Worm (Caenorhabditis elegans): ENCODE data around the gene nspg-9.
A peak's percentile ranks its signal among the peaks of the same experiment; 100 is the strongest.

The nspg-9 gene

DNA sequence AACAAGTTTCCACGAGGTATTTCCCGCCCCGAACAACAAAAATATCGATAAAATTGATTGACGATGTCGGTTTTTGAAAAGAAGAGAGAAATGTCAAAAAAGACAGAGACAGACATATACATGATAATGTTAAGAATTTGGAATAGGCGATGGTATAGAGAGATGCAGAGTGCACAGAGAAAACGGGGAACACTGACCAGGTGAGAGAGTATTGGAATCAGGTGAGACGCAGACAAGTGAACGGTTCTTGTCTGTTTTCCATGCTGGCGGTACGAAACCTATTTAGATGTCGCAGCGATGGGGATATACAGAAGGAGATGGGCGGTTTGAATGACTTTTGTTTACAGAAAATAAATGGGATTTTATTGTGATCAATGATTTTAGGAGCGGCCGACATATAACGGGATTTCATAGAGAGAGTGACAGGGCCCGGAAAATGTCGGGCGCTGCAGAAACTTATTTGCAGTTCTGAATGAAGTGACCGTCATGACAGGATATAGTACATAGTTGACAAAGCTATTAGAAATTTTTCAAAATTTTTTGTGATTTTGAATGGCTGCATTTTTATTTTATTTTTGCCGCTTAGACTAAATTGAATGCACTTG is 11.4 kb upstream of the nspg-9 start:
- TF ChIP-seq hmbx-1 (tag; optimal IDR thresholded peaks at IDR 0.05): no peak
- TF ChIP-seq ama-1 (optimal IDR thresholded peaks at IDR 0.05): no peak
- TF ChIP-seq tbx-11 (GFP tag; IDR thresholded peaks at IDR 0.05): no peak
- TF ChIP-seq ceh-13 (GFP tag; optimal IDR thresholded peaks at IDR 0.05): no peak
- no peak for TF ChIP-seq hnd-1 (tag; optimal IDR thresholded peaks at IDR 0.05)
- TF ChIP-seq scrt-1 (GFP tag; IDR thresholded peaks at IDR 0.05): no peak
- TF ChIP-seq tra-4 (tag; optimal IDR thresholded peaks at IDR 0.05): no peak
- no peak for TF ChIP-seq tbx-37 (GFP tag; conservative IDR thresholded peaks at IDR 0.05)
- no peak for TF ChIP-seq sea-1 (GFP tag; conservative IDR thresholded peaks at IDR 0.05)
- no peak for TF ChIP-seq F13C5.2 (tag; optimal IDR thresholded peaks at IDR 0.05)
- TF ChIP-seq hmg-4 (GFP tag; optimal IDR thresholded peaks at IDR 0.05): no peak
- no peak for TF ChIP-seq ceh-36 (tag; optimal IDR thresholded peaks at IDR 0.05)
- TF ChIP-seq aly-1 (tag; optimal IDR thresholded peaks at IDR 0.05): no peak
- no peak for TF ChIP-seq ets-7 (tag; optimal IDR thresholded peaks at IDR 0.05)
- no peak for TF ChIP-seq flt-1 (GFP tag; IDR thresholded peaks at IDR 0.05)
- no peak for TF ChIP-seq B0310.2 (tag; optimal IDR thresholded peaks at IDR 0.05)
- TF ChIP-seq pes-1 (GFP tag; IDR thresholded peaks at IDR 0.05): no peak

DNA sequence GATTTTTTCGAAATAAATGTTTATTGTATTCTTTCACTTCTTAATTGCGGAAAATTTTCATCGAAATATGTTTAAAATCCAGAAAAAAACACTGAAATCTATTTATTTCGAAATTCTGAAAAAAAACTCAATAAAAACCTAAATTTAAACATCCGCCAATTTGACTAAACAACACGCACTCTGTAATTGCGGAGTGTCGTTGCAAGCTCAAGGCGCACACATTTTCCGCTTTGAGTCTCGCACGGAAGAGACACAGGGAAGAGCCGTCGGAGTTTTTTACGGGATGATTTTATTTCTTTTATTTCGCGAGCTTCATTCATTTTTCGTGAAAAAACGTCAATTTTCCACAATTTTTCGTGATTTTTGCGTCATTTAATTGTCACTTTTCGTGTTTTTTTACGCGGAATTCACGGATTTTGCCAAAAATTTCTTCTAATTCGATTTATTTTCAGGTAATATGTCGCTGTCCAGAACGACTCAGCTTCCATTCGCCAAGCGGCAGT is 7.4 kb downstream of the nspg-9 start, which contains the start of gene dld-1:
Gene dld-1 (plus strand): TSS at position 453 of the 503 bp plus-strand sequence.
- TF ChIP-seq tra-4 (tag; optimal IDR thresholded peaks at IDR 0.05): no peak
- no peak for TF ChIP-seq ceh-36 (tag; optimal IDR thresholded peaks at IDR 0.05)
- TF ChIP-seq hmg-4 (GFP tag; optimal IDR thresholded peaks at IDR 0.05): no peak
- peak; percentile 90 for TF ChIP-seq F13C5.2 (tag; optimal IDR thresholded peaks at IDR 0.05)
- TF ChIP-seq ceh-13 (GFP tag; optimal IDR thresholded peaks at IDR 0.05): no peak
- no peak for TF ChIP-seq sea-1 (GFP tag; conservative IDR thresholded peaks at IDR 0.05)

DNA sequence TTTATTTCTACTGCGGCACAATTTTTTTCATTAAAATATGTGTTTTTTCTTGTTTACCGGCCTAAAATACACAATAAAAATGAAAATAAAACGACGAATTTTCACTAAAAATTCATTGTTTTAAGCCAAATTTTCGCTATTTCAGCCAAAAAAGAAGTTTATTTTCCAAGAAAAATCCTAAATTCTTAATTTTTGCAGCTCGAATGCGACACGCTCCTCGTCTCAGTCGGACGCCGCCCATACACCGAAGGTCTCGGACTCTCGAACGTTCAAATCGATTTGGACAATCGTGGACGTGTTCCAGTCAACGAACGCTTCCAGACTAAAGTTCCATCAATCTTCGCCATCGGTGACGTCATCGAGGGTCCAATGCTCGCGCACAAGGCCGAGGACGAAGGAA is 9.3 kb downstream of the nspg-9 start:
- TF ChIP-seq aly-1 (tag; optimal IDR thresholded peaks at IDR 0.05): no peak
- TF ChIP-seq tbx-11 (GFP tag; IDR thresholded peaks at IDR 0.05): no peak
- TF ChIP-seq hmbx-1 (tag; optimal IDR thresholded peaks at IDR 0.05): no peak
- TF ChIP-seq ets-7 (tag; optimal IDR thresholded peaks at IDR 0.05): no peak
- no peak for TF ChIP-seq ceh-36 (tag; optimal IDR thresholded peaks at IDR 0.05)
- TF ChIP-seq tbx-37 (GFP tag; conservative IDR thresholded peaks at IDR 0.05): no peak
- no peak for TF ChIP-seq B0310.2 (tag; optimal IDR thresholded peaks at IDR 0.05)
- TF ChIP-seq scrt-1 (GFP tag; IDR thresholded peaks at IDR 0.05): no peak
- TF ChIP-seq pes-1 (GFP tag; IDR thresholded peaks at IDR 0.05): no peak
- no peak for TF ChIP-seq F13C5.2 (tag; optimal IDR thresholded peaks at IDR 0.05)
- no peak for TF ChIP-seq hnd-1 (tag; optimal IDR thresholded peaks at IDR 0.05)
- no peak for TF ChIP-seq flt-1 (GFP tag; IDR thresholded peaks at IDR 0.05)
- no peak for TF ChIP-seq hmg-4 (GFP tag; optimal IDR thresholded peaks at IDR 0.05)
- TF ChIP-seq tra-4 (tag; optimal IDR thresholded peaks at IDR 0.05): no peak
- TF ChIP-seq ceh-13 (GFP tag; optimal IDR thresholded peaks at IDR 0.05): no peak

DNA sequence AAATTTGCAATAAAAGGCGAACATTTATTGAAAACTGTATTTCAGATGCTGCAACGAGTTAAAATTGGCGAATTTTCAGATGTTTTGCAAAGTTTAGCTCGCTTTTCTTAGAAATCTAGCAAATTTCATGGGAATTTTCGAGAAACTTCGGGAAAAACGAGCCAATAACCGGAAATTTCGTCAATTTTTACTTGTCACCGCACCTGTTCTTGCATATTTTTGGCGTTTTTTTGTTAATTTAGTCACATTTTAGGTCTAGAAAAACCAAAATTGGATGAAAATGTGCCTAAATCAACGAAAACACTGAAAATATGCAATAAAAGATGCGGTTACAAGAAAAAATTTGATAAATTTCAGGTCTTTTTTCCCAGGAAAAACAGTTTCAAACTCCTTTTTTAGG is 10.1 kb downstream of the nspg-9 start:
- no peak for TF ChIP-seq scrt-1 (GFP tag; IDR thresholded peaks at IDR 0.05)
- TF ChIP-seq hnd-1 (tag; optimal IDR thresholded peaks at IDR 0.05): no peak
- TF ChIP-seq tbx-37 (GFP tag; conservative IDR thresholded peaks at IDR 0.05): no peak
- no peak for TF ChIP-seq sea-1 (GFP tag; conservative IDR thresholded peaks at IDR 0.05)
- no peak for TF ChIP-seq F13C5.2 (tag; optimal IDR thresholded peaks at IDR 0.05)
- no peak for TF ChIP-seq hmbx-1 (tag; optimal IDR thresholded peaks at IDR 0.05)
- no peak for TF ChIP-seq B0310.2 (tag; optimal IDR thresholded peaks at IDR 0.05)
- no peak for TF ChIP-seq aly-1 (tag; optimal IDR thresholded peaks at IDR 0.05)
- TF ChIP-seq tra-4 (tag; optimal IDR thresholded peaks at IDR 0.05): no peak
- no peak for TF ChIP-seq ceh-36 (tag; optimal IDR thresholded peaks at IDR 0.05)
- no peak for TF ChIP-seq ama-1 (optimal IDR thresholded peaks at IDR 0.05)
- no peak for TF ChIP-seq ets-7 (tag; optimal IDR thresholded peaks at IDR 0.05)
- TF ChIP-seq ceh-13 (GFP tag; optimal IDR thresholded peaks at IDR 0.05): no peak

DNA sequence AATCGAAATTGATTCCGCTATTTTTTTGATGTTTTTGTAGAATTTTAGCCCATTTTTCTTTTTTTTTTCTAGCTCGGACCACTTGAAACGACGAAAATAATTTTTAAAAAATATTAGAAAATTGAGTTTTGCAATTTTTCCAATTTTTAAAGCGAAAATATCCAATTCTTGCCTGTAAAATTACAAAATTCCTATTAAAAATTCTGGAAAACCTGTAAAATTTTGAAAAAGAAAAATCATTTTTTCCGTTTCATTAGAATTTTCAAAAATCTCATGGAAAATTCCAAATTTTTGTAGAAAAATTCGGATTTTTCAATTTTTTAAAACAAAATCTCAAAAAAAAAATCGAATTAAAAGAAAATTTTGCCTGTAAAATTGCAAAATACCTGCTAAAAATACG is 12.3 kb downstream of the nspg-9 start:
- TF ChIP-seq B0310.2 (tag; optimal IDR thresholded peaks at IDR 0.05) (no peak), flt-1 (GFP tag; IDR thresholded peaks at IDR 0.05) (no peak), hnd-1 (tag; optimal IDR thresholded peaks at IDR 0.05) (no peak), aly-1 (tag; optimal IDR thresholded peaks at IDR 0.05) (no peak), tbx-11 (GFP tag; IDR thresholded peaks at IDR 0.05) (no peak), hmbx-1 (tag; optimal IDR thresholded peaks at IDR 0.05) (no peak), ceh-13 (GFP tag; optimal IDR thresholded peaks at IDR 0.05) (no peak), F13C5.2 (tag; optimal IDR thresholded peaks at IDR 0.05) (no peak), sea-1 (GFP tag; conservative IDR thresholded peaks at IDR 0.05) (no peak), tbx-37 (GFP tag; conservative IDR thresholded peaks at IDR 0.05) (no peak), ama-1 (optimal IDR thresholded peaks at IDR 0.05) (no peak), tra-4 (tag; optimal IDR thresholded peaks at IDR 0.05) (no peak), hmg-4 (GFP tag; optimal IDR thresholded peaks at IDR 0.05) (no peak), pes-1 (GFP tag; IDR thresholded peaks at IDR 0.05) (no peak), ets-7 (tag; optimal IDR thresholded peaks at IDR 0.05) (no peak), scrt-1 (GFP tag; IDR thresholded peaks at IDR 0.05) (no peak)

DNA sequence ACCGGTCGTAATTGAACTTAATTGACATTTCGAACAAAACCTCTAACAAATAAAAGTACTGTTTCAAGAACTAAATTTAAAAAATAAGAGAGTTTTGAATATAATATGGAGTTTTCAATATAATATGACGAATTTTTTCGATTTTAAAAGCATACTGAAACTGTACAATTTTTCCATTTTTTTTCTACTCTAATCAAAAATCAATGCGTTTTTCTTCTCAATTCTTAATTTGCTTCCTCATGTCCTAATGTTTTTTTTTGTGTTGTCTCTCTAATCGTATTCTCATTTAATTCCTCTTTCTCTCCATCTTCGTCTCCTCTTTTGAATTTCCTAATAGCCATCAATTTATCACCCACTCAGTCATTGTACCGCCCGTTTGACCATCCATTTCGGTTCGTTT is 25.3 kb downstream of the nspg-9 start, which contains the start of gene Y57G11A.4:
Gene Y57G11A.4 (plus strand): TSS at position 301 of the 400 bp plus-strand sequence.
- TF ChIP-seq ceh-36 (tag; optimal IDR thresholded peaks at IDR 0.05) (no peak), flt-1 (GFP tag; IDR thresholded peaks at IDR 0.05) (no peak), sea-1 (GFP tag; conservative IDR thresholded peaks at IDR 0.05) (no peak), tra-4 (tag; optimal IDR thresholded peaks at IDR 0.05) (no peak), ama-1 (optimal IDR thresholded peaks at IDR 0.05) (no peak), scrt-1 (GFP tag; IDR thresholded peaks at IDR 0.05) (no peak), F13C5.2 (tag; optimal IDR thresholded peaks at IDR 0.05) (no peak), B0310.2 (tag; optimal IDR thresholded peaks at IDR 0.05) (no peak), hmbx-1 (tag; optimal IDR thresholded peaks at IDR 0.05) (no peak), tbx-11 (GFP tag; IDR thresholded peaks at IDR 0.05) (no peak)

DNA sequence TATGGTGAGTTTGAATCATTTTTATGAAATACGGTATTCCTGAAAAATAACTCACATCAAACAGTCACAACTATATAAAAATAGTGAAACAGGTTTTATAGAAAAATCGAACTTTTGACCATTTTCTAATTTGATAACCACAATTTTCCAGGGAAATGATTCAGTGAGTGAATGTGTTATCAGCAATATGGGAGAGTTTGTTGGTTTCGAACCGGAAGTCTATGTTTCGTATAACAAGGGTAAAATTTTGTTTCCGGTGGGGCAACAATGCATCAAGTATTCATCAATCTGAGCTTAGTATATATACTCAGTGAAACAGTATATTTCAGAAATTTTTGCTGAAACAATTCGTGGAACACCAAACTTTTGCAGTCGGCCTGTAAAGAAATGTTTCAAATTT is 26.7 kb downstream of the nspg-9 start:
- TF ChIP-seq hnd-1 (tag; optimal IDR thresholded peaks at IDR 0.05): no peak
- no peak for TF ChIP-seq ets-7 (tag; optimal IDR thresholded peaks at IDR 0.05)
- no peak for TF ChIP-seq B0310.2 (tag; optimal IDR thresholded peaks at IDR 0.05)
- TF ChIP-seq scrt-1 (GFP tag; IDR thresholded peaks at IDR 0.05): no peak
- no peak for TF ChIP-seq sea-1 (GFP tag; conservative IDR thresholded peaks at IDR 0.05)
- no peak for TF ChIP-seq ceh-13 (GFP tag; optimal IDR thresholded peaks at IDR 0.05)
- TF ChIP-seq tbx-37 (GFP tag; conservative IDR thresholded peaks at IDR 0.05): no peak
- TF ChIP-seq tbx-11 (GFP tag; IDR thresholded peaks at IDR 0.05): no peak
- TF ChIP-seq aly-1 (tag; optimal IDR thresholded peaks at IDR 0.05): no peak
- no peak for TF ChIP-seq ama-1 (optimal IDR thresholded peaks at IDR 0.05)
- no peak for TF ChIP-seq ceh-36 (tag; optimal IDR thresholded peaks at IDR 0.05)
- no peak for TF ChIP-seq pes-1 (GFP tag; IDR thresholded peaks at IDR 0.05)
- no peak for TF ChIP-seq tra-4 (tag; optimal IDR thresholded peaks at IDR 0.05)
- no peak for TF ChIP-seq hmg-4 (GFP tag; optimal IDR thresholded peaks at IDR 0.05)
- TF ChIP-seq flt-1 (GFP tag; IDR thresholded peaks at IDR 0.05): no peak
- TF ChIP-seq F13C5.2 (tag; optimal IDR thresholded peaks at IDR 0.05): no peak
- no peak for TF ChIP-seq hmbx-1 (tag; optimal IDR thresholded peaks at IDR 0.05)
